Worm (Caenorhabditis elegans) whole organism, late embryonic: ENCODE results near the gene srh-300.

Experiments
- ceh-22 ChIP-seq: sonication (generic microtip); optimal IDR thresholded peaks from 2 replicates; lab custom pipeline; 2017; ENCODE audit warnings: missing biosample characterization, missing genetic modification characterization
- elt-2 ChIP-seq: sonication (generic microtip); optimal IDR thresholded peaks from 2 replicates; lab custom pipeline; 2016; ENCODE audit warnings: missing genetic modification reagents, missing genetic modification characterization, missing compliant biosample characterization
- pha-4 ChIP-seq: fragments of 150-350 bp; optimal IDR thresholded peaks from 2 replicates; lab custom pipeline; 2018; ENCODE audit warnings: missing biosample characterization, missing genetic modification reagents, missing genetic modification characterization
- pqm-1 ChIP-seq: sonication (generic microtip); optimal IDR thresholded peaks from 2 replicates; lab custom pipeline; 2016; ENCODE audit warnings: missing genetic modification characterization, missing compliant biosample characterization

DNA sequence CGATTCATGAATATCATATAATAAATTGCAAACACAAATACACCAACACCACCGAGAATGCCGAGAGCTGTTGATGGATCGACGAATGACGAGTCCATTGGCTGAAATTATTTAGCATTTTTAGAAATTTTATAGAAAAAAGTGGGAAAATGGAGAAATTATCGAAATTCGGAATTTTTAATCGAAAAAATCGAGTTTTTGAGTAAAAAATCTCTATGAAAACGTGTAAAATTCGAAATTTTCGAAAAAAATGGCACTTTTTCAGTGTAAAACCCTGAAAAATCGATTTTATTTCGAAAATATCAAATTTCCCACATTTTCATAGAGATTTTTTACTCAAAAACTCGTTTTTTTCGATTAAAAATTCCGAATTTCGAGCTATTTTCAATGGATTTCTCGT, 34.0 kb downstream of the srh-300 start, which contains the start of gene tcc-1:
- TF ChIP-seq pqm-1 (tag; lab: Kevin White, UChicago) = no peak
- TF ChIP-seq ceh-22 (tag; lab: Kevin White, UChicago) = no peak
- no peak for TF ChIP-seq pha-4 (tag; lab: Kevin White, UChicago)
- no peak for TF ChIP-seq elt-2 (tag; lab: Kevin White, UChicago)
